Worm (Caenorhabditis elegans): ENCODE results near the gene Y45F10D.2.

DNA sequence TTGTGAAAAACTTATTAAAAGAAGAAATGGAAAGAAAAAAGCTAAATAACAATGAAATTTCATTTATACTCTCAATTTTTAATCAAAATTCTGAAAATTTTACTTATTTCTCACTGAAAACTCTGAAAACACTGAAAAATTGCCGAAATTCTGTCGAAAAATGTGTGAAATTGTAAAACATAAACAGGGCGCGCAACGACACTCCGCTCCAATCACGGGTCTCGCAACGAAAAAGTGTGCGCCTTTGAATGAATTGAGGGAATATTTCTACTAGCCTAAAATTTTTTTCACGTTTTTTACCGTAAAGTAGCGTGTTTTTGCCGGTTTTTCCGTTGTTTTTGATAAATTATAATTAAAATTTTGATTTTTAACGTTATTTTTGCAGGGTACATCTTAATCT, 3.0 kb upstream of the Y45F10D.2 start, which contains the start of gene rpl-18:
- TF ChIP-seq ama-1 (optimal IDR thresholded peaks at IDR 0.05) = no peak
- no peak for TF ChIP-seq nhr-11 (tag; optimal IDR thresholded peaks at IDR 0.05)
- no peak for TF ChIP-seq ztf-11 (tag; optimal IDR thresholded peaks at IDR 0.05)
- no peak for TF ChIP-seq ZK546.5 (tag; optimal IDR thresholded peaks at IDR 0.05)
- no peak for TF ChIP-seq mdl-1 (tag; optimal IDR thresholded peaks at IDR 0.05)
- peak; percentile 78 for TF ChIP-seq snpc-4 (tag; optimal IDR thresholded peaks at IDR 0.05)
- TF ChIP-seq skn-1 (tag; optimal IDR thresholded peaks at IDR 0.05) = no peak
- TF ChIP-seq ceh-16 (tag; optimal IDR thresholded peaks at IDR 0.05) = no peak

Measured in whole organism, L3 larva.